Worm (Caenorhabditis elegans) whole organism, L1 larva: Measurements from ENCODE around the gene Y53F4B.23.

Source experiments
- ceh-82 ChIP-seq, 3 experiments: fragments of 150-350 bp in 1 of 3; sonication (generic microtip) in 2 of 3; optimal IDR thresholded peaks; 2 replicates each; lab custom pipeline; 2014 to 2017; ENCODE audit warnings: missing biosample characterization in 3 of 3, missing genetic modification characterization in 3 of 3
- hlh-4 ChIP-seq: sonication (generic microtip); optimal IDR thresholded peaks from 2 replicates; lab custom pipeline; 2016; ENCODE audit warnings: mild to moderate bottlenecking, missing genetic modification characterization, missing compliant biosample characterization
- lin-15B ChIP-seq: fragments of 150-350 bp; sonication (generic microtip); optimal IDR thresholded peaks from 3 replicates; lab custom pipeline; 2014; ENCODE audit warnings: missing biosample characterization, missing genetic modification characterization
- mef-2 ChIP-seq: fragments of 150-350 bp; optimal IDR thresholded peaks from 2 replicates; lab custom pipeline; 2014; ENCODE audit warnings: missing biosample characterization, missing genetic modification characterization
- mep-1 ChIP-seq: fragments of 150-350 bp; optimal IDR thresholded peaks from 2 replicates; lab custom pipeline; 2014; ENCODE audit warnings: missing biosample characterization, missing genetic modification characterization
- nhr-77 ChIP-seq: fragments of 150-350 bp; optimal IDR thresholded peaks from 2 replicates; lab custom pipeline; 2014; ENCODE audit warnings: missing biosample characterization, missing genetic modification characterization
- sup-37 ChIP-seq: fragments of 200-800 bp; sonication (Bioruptor generic); optimal IDR thresholded peaks from 2 replicates; lab custom pipeline; 2018; ENCODE audit warnings: mild to moderate bottlenecking, missing genetic modification characterization, missing compliant biosample characterization
- xbp-1 ChIP-seq: sonication (generic microtip); optimal IDR thresholded peaks from 2 replicates; lab custom pipeline; 2016; ENCODE audit warnings: missing genetic modification characterization, missing compliant biosample characterization

ce11 chrII:15143729-15144128 is 19.4 kb downstream of the Y53F4B.23 start:
- TF ChIP-seq lin-15B (tag; lab: Kevin White, UChicago) (no peak), nhr-77 (tag; lab: Kevin White, UChicago) (no peak), mef-2 (tag; lab: Kevin White, UChicago) (no peak), hlh-4 (no peak), sup-37 (GFP tag; lab: Kevin White, UChicago) (no peak), mep-1 (tag; lab: Kevin White, UChicago) (no peak), ceh-82 (tag; optimal IDR thresholded peaks at IDR 0.05; lab: Kevin White, UChicago) (no peak), xbp-1 (tag; lab: Kevin White, UChicago) (no peak)
